Worm (Caenorhabditis elegans): ENCODE results near the gene C50F4.9.

The C50F4.9 gene

ce11 chrV:9541506-9541905 is 17.5 kb upstream of the C50F4.9 start, which contains the start of gene C50F4.16:
C50F4.16 (minus strand) TSS chrV:9541606.
- TF ChIP-seq ztf-11 (tag; optimal IDR thresholded peaks at IDR 0.05): no peak
- no peak for TF ChIP-seq zag-1 (tag; optimal IDR thresholded peaks at IDR 0.05)
- no peak for TF ChIP-seq lin-39 (tag; optimal IDR thresholded peaks at IDR 0.05)
- no peak for TF ChIP-seq R02D3.7 (tag; optimal IDR thresholded peaks at IDR 0.05)
- TF ChIP-seq pha-4 (tag; optimal IDR thresholded peaks at IDR 0.05): no peak
- no peak for TF ChIP-seq ceh-9 (tag; optimal IDR thresholded peaks at IDR 0.05)
- TF ChIP-seq nhr-77 (tag; optimal IDR thresholded peaks at IDR 0.05): no peak
- TF ChIP-seq elt-1 (tag; optimal IDR thresholded peaks at IDR 0.05): no peak
- TF ChIP-seq skn-1 (tag; optimal IDR thresholded peaks at IDR 0.05): no peak
- no peak for TF ChIP-seq nhr-25 (tag; optimal IDR thresholded peaks at IDR 0.05)
- no peak for TF ChIP-seq daf-12 (tag; optimal IDR thresholded peaks at IDR 0.05)
- TF ChIP-seq snpc-4 (tag; optimal IDR thresholded peaks at IDR 0.05): no peak
- no peak for TF ChIP-seq pqm-1 (tag; optimal IDR thresholded peaks at IDR 0.05)
- TF ChIP-seq elt-2 (tag; optimal IDR thresholded peaks at IDR 0.05): no peak
- no peak for TF ChIP-seq eor-1 (tag; optimal IDR thresholded peaks at IDR 0.05)
- no peak for TF ChIP-seq ceh-82 (tag; optimal IDR thresholded peaks at IDR 0.05)
- TF ChIP-seq mml-1 (tag; optimal IDR thresholded peaks at IDR 0.05): no peak
- TF ChIP-seq ceh-28 (tag; optimal IDR thresholded peaks at IDR 0.05): no peak
- TF ChIP-seq lin-15B (tag; optimal IDR thresholded peaks at IDR 0.05): no peak

- TF ChIP-seq nhr-77 (tag; optimal IDR thresholded peaks at IDR 0.05) (no peak), ceh-16 (tag; optimal IDR thresholded peaks at IDR 0.05) (no peak), nhr-12 (tag; optimal IDR thresholded peaks at IDR 0.05) (no peak), nhr-76 (tag; optimal IDR thresholded peaks at IDR 0.05) (no peak), nhr-43 (tag; optimal IDR thresholded peaks at IDR 0.05; ENCODE audit: poor library complexity, severe bottlenecking) (no peak), unc-62 (GFP tag; optimal IDR thresholded peaks at IDR 0.05) (no peak), mml-1 (tag; optimal IDR thresholded peaks at IDR 0.05) (no peak), pqm-1 (tag; optimal IDR thresholded peaks at IDR 0.05) (no peak), fos-1 (tag; optimal IDR thresholded peaks at IDR 0.05) (no peak), ztf-4 (tag; optimal IDR thresholded peaks at IDR 0.05) (no peak), jun-1 (tag; optimal IDR thresholded peaks at IDR 0.05) (no peak), eor-1 (tag; optimal IDR thresholded peaks at IDR 0.05) (no peak), ZK546.5 (tag; optimal IDR thresholded peaks at IDR 0.05) (no peak), elt-2 (tag; optimal IDR thresholded peaks at IDR 0.05) (no peak), sea-2 (GFP tag; optimal IDR thresholded peaks at IDR 0.05) (no peak), nhr-237 (tag; optimal IDR thresholded peaks at IDR 0.05) (no peak), ama-1 (optimal IDR thresholded peaks at IDR 0.05) (no peak), ceh-9 (tag; optimal IDR thresholded peaks at IDR 0.05) (no peak), ztf-11 (tag; optimal IDR thresholded peaks at IDR 0.05) (no peak)
Observed at ce11 chrV:9539638-9540037, 15.6 kb upstream of the C50F4.9 start, which contains the start of gene C50F4.12. C50F4.12 (minus strand) TSS chrV:9539738.

ce11 chrV:9536505-9536904 is 12.5 kb upstream of the C50F4.9 start, which contains the start of gene C50F4.4:
C50F4.4 (plus strand) TSS chrV:9536771.
- peak; percentile 30 for TF ChIP-seq nhr-43 (tag; optimal IDR thresholded peaks at IDR 0.05; ENCODE audit: poor library complexity, severe bottlenecking)
- TF ChIP-seq ztf-11 (tag; optimal IDR thresholded peaks at IDR 0.05): no peak
- TF ChIP-seq elt-2 (tag; optimal IDR thresholded peaks at IDR 0.05): peak; percentile 6
- TF ChIP-seq fkh-10 (GFP tag; optimal IDR thresholded peaks at IDR 0.05): no peak
- TF ChIP-seq snpc-4 (tag; optimal IDR thresholded peaks at IDR 0.05): peak; percentile 49
- no peak for TF ChIP-seq mml-1 (tag; optimal IDR thresholded peaks at IDR 0.05)
- no peak for TF ChIP-seq mdl-1 (tag; optimal IDR thresholded peaks at IDR 0.05)
- no peak for TF ChIP-seq aly-2 (tag; optimal IDR thresholded peaks at IDR 0.05)
- no peak for TF ChIP-seq nhr-12 (tag; optimal IDR thresholded peaks at IDR 0.05)
- no peak for TF ChIP-seq ceh-82 (tag; optimal IDR thresholded peaks at IDR 0.05)
- TF ChIP-seq nhr-28 (tag; optimal IDR thresholded peaks at IDR 0.05): no peak
- no peak for TF ChIP-seq pha-4 (tag; optimal IDR thresholded peaks at IDR 0.05)
- TF ChIP-seq lin-15B (tag; optimal IDR thresholded peaks at IDR 0.05): peak; percentile 28

ce11 chrV:9534621-9535020 is 10.6 kb upstream of the C50F4.9 start, which contains the start of gene tag-329:
tag-329 (plus strand) TSS chrV:9534921.
- no peak for TF ChIP-seq ztf-4 (tag; optimal IDR thresholded peaks at IDR 0.05)
- no peak for TF ChIP-seq unc-62 (GFP tag; optimal IDR thresholded peaks at IDR 0.05)
- no peak for TF ChIP-seq egl-27 (tag; optimal IDR thresholded peaks at IDR 0.05)
- no peak for TF ChIP-seq R02D3.7 (tag; optimal IDR thresholded peaks at IDR 0.05)
- TF ChIP-seq nhr-23 (tag; optimal IDR thresholded peaks at IDR 0.05): no peak
- no peak for TF ChIP-seq aly-2 (tag; optimal IDR thresholded peaks at IDR 0.05)
- no peak for TF ChIP-seq lin-15B (tag; optimal IDR thresholded peaks at IDR 0.05)
- TF ChIP-seq elt-3 (tag; optimal IDR thresholded peaks at IDR 0.05): no peak
- TF ChIP-seq ztf-11 (tag; optimal IDR thresholded peaks at IDR 0.05): no peak
- TF ChIP-seq pqm-1 (tag; optimal IDR thresholded peaks at IDR 0.05): no peak
- TF ChIP-seq mdl-1 (tag; optimal IDR thresholded peaks at IDR 0.05): no peak
- TF ChIP-seq sea-2 (GFP tag; optimal IDR thresholded peaks at IDR 0.05): no peak
- TF ChIP-seq ama-1 (optimal IDR thresholded peaks at IDR 0.05): no peak
- no peak for TF ChIP-seq fos-1 (tag; optimal IDR thresholded peaks at IDR 0.05)
- TF ChIP-seq ceh-28 (tag; optimal IDR thresholded peaks at IDR 0.05): no peak

All from whole organism, L3 larva.